Worm (Caenorhabditis elegans): Measurements from ENCODE around the gene str-90.
A peak's percentile ranks its signal among the peaks of the same experiment; 100 is the strongest.

The str-90 gene

ce11 chrV:8120868-8121267, 17.8 kb downstream of the str-90 start, which contains the start of gene D1014.6:
Gene D1014.6, plus strand, starts transcription at chrV:8121168.
- TF ChIP-seq K12H6.12 (tag; optimal IDR thresholded peaks at IDR 0.05) (no peak), atf-7 (tag; optimal IDR thresholded peaks at IDR 0.05) (no peak), ztf-22 (GFP tag; optimal IDR thresholded peaks at IDR 0.05) (no peak), nhr-120 (GFP tag; IDR thresholded peaks at IDR 0.05) (no peak), madf-8 (GFP tag; conservative IDR thresholded peaks at IDR 0.05) (no peak), sptf-2 (GFP tag; optimal IDR thresholded peaks at IDR 0.05) (no peak), nhr-90 (tag; optimal IDR thresholded peaks at IDR 0.05) (no peak), ama-1 (optimal IDR thresholded peaks at IDR 0.05) (no peak), ama-1 (GFP tag; optimal IDR thresholded peaks at IDR 0.05) (no peak)

ce11 chrV:8123384-8123783, 20.3 kb downstream of the str-90 start, which contains the start of gene D1014.5:
Gene D1014.5, plus strand, starts transcription at chrV:8123684.
- TF ChIP-seq zfh-2 (GFP tag; conservative IDR thresholded peaks at IDR 0.05) (no peak), mes-4 (tag; optimal IDR thresholded peaks at IDR 0.05) (no peak), ztf-28 (GFP tag; IDR thresholded peaks at IDR 0.05) (no peak), nhr-179 (tag; optimal IDR thresholded peaks at IDR 0.05) (no peak), nfyb-1 (GFP tag; IDR thresholded peaks at IDR 0.05) (no peak), F33H1.4 (GFP tag; IDR thresholded peaks at IDR 0.05) (no peak), ztf-26 (tag; optimal IDR thresholded peaks at IDR 0.05) (no peak), Y56A3A.18 (GFP tag; IDR thresholded peaks at IDR 0.05) (no peak), cebp-1 (GFP tag; IDR thresholded peaks at IDR 0.05) (no peak), cebp-1 (tag; optimal IDR thresholded peaks at IDR 0.05) (no peak)

ce11 chrV:8129252-8129651, 26.2 kb downstream of the str-90 start, which contains the start of gene spr-1:
Gene spr-1, minus strand, starts transcription at chrV:8129352.
- TF ChIP-seq F57A8.1 (GFP tag; optimal IDR thresholded peaks at IDR 0.05) (no peak), bed-2 (GFP tag; IDR thresholded peaks at IDR 0.05) (no peak), snpc-1.3 (tag; optimal IDR thresholded peaks at IDR 0.05; ENCODE audit: insufficient read depth) (no peak), lin-26 (GFP tag; IDR thresholded peaks at IDR 0.05) (no peak), snpc-3.4 (tag; optimal IDR thresholded peaks at IDR 0.05) (no peak), ZK185.1 (tag; optimal IDR thresholded peaks at IDR 0.05; ENCODE audit: poor library complexity, severe bottlenecking) (no peak), ets-4 (GFP tag; optimal IDR thresholded peaks at IDR 0.05) (no peak), lin-35 (GFP tag; optimal IDR thresholded peaks at IDR 0.05) (no peak), ceh-91 (GFP tag; IDR thresholded peaks at IDR 0.05) (no peak), snpc-1.1 (tag; optimal IDR thresholded peaks at IDR 0.05; ENCODE audit: insufficient read depth) (no peak)

- TF ChIP-seq lir-1 (GFP tag; conservative IDR thresholded peaks at IDR 0.05), result no peak
- no peak for TF ChIP-seq nhr-80 (tag; optimal IDR thresholded peaks at IDR 0.05)
- no peak for TF ChIP-seq lin-40 (tag; optimal IDR thresholded peaks at IDR 0.05)
- TF ChIP-seq D2030.7 (GFP tag; IDR thresholded peaks at IDR 0.05), result peak; percentile 47
- TF ChIP-seq snpc-1.3 (tag; optimal IDR thresholded peaks at IDR 0.05; ENCODE audit: insufficient read depth), result peak; percentile 16
- no peak for TF ChIP-seq lsl-1 (GFP tag; optimal IDR thresholded peaks at IDR 0.05)
- no peak for TF ChIP-seq die-1 (tag; optimal IDR thresholded peaks at IDR 0.05)
- TF ChIP-seq lsy-27 (tag; optimal IDR thresholded peaks at IDR 0.05; ENCODE audit: borderline replicate concordance, insufficient read depth), result no peak
- 0 out of 2 replicates have a peak, but pooled peaks have one; percentile 22 for TF ChIP-seq ceh-40 (GFP tag; IDR thresholded peaks at IDR 0.05)
- peak; percentile 34; the same call in 1 of the 2 replicates for TF ChIP-seq ceh-100 (GFP tag; IDR thresholded peaks at IDR 0.05)
- TF ChIP-seq F55B11.4 (tag; optimal IDR thresholded peaks at IDR 0.05; ENCODE audit: borderline replicate concordance, insufficient read depth), result no peak
- TF ChIP-seq madf-6 (GFP tag; IDR thresholded peaks at IDR 0.05), result peak; percentile 38; the same call in 1 of the 2 replicates
- TF ChIP-seq F37B4.10 (GFP tag; IDR thresholded peaks at IDR 0.05), result no peak
- TF ChIP-seq hsf-1 (GFP tag; IDR thresholded peaks at IDR 0.05), result peak; percentile 66
- TF ChIP-seq B0261.1 (tag; optimal IDR thresholded peaks at IDR 0.05), result no peak
- TF ChIP-seq ccch-3 (GFP tag; optimal IDR thresholded peaks at IDR 0.05), result no peak
- no peak for TF ChIP-seq hlh-12 (tag; optimal IDR thresholded peaks at IDR 0.05)
- no peak for TF ChIP-seq hlh-26 (GFP tag; conservative IDR thresholded peaks at IDR 0.05)
Measured at ce11 chrV:8129719-8130118, 26.7 kb downstream of the str-90 start.
